Worm (Caenorhabditis elegans) whole organism, dauer: ENCODE data around the gene F38H4.5.
"Not testable (repeated sequence)": the region's sequence is repeated elsewhere in the genome, so short reads cannot be mapped to it uniquely, and the experiment has no call there.

ENCODE experiments used
- unc-62 ChIP-seq: sonication (generic microtip); optimal IDR thresholded peaks from 2 replicates; lab custom pipeline; 2017; ENCODE audit warnings: missing biosample characterization, missing genetic modification reagents, missing genetic modification characterization

Gene F38H4.5

DNA sequence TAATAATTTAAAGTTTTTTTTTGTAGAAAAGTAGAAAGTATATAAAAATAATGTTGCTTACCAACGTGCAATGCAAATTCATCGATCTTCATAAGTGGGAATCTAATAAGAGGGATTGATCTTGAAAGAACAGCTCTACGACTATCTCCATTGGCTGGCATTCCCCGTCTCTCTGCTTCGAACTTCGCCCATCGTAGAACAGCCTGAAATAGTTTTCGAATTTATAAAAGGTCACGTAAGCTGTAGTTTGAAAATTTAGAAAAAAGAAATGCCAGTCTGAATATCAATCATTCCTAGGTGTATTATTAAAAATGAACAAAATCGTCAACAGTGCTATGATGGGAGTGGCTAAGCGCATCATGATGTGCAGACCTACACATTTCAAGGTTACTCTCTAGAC is at the start of gene F38H4.5:
TSS of gene F38H4.5 (plus strand) at position 301 of the 400 bp plus-strand sequence.
- TF ChIP-seq unc-62 (GFP tag; lab: Kevin White, UChicago) = no peak

ce11 chrIV:11803044-11803443 is 48.9 kb upstream of the F38H4.5 start, which contains the start of gene H01G02.4:
H01G02.4 (minus strand) TSS chrIV:11803144.
- TF ChIP-seq unc-62 (GFP tag; lab: Kevin White, UChicago) = no peak

ce11 chrIV:11804053-11804452 is 47.9 kb upstream of the F38H4.5 start, which contains the start of gene H01G02.1:
H01G02.1 (minus strand) TSS chrIV:11804153.
- TF ChIP-seq unc-62 (GFP tag; lab: Kevin White, UChicago) = no peak

ce11 chrIV:11809047-11809446 is 42.9 kb upstream of the F38H4.5 start:
- no peak for TF ChIP-seq unc-62 (GFP tag; lab: Kevin White, UChicago)

- TF ChIP-seq unc-62 (GFP tag; lab: Kevin White, UChicago) = no peak
These were observed 42.3 kb upstream of the F38H4.5 start for ce11 chrIV:11809708-11810114.

ce11 chrIV:11812017-11812416 is 40.0 kb upstream of the F38H4.5 start:
- TF ChIP-seq unc-62 (GFP tag; lab: Kevin White, UChicago) = no peak

DNA sequence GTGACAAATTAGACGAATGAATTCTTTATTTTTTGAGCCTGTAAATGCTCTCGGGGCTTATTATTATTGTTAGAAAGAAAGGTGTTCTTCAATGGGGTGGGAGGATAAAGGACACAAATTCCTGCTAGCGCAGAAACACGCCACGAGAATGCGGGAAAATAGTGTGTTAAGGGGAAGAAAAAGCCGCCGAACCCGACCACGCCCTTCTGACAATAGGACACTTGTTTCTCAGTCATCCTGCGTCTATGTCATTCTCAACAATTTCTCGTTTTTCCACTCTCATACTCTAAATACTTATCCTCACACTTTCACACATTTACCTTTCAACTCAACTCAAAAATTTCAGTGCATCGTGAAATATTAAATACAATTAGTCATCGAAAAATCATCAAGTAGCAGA is 38.1 kb upstream of the F38H4.5 start, which contains the start of gene M117.1:
TSS of gene M117.1 (plus strand) at position 347 of the 400 bp plus-strand sequence.
- no peak for TF ChIP-seq unc-62 (GFP tag; lab: Kevin White, UChicago)

DNA sequence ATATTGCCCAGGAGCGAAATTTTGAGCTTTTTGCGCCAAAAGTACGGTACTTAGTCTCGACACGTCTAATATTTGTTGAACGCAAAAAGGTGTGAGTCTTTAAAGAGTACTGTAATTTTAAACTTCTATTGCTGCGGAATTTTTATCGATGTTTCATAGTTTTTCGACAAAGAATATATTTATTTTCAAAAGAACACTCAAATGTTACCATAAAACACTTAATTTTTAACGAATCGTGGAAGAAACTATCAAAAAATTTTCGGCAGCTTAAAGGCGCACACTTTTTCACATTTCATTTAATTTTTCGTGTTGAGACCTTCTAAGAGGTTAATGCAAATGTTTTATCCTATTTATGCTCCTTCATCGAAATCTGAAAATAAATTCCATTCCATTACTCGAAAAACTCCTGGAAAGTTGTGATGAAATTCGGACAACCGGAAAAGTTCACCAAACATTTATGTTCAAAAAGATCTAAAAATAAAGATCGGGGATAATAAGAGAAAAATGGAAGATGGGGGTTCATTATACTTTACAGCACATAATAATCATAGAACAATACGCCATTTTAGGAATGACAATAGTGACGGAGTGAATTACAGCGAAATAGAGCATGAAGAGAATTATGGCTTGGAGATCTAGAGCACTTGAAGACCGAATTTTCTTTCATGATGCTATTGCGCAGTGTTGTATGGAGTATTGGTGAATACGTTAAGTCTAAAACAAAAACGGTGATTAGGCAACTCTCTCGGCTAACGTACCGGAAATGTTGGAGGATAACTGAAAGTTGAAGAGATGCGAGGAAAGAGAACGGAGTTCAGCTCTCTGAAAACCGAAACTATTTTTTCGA is 31.7 kb upstream of the F38H4.5 start:
- no peak for TF ChIP-seq unc-62 (GFP tag; lab: Kevin White, UChicago)

- no peak for TF ChIP-seq unc-62 (GFP tag; lab: Kevin White, UChicago)
These were observed 30.2 kb upstream of the F38H4.5 start, which contains the start of the genes par-5 and M117.3 for ce11 chrIV:11821591-11822361. par-5 (minus strand) TSS chrIV:11821924. M117.3 (plus strand) TSS chrIV:11822206.

DNA sequence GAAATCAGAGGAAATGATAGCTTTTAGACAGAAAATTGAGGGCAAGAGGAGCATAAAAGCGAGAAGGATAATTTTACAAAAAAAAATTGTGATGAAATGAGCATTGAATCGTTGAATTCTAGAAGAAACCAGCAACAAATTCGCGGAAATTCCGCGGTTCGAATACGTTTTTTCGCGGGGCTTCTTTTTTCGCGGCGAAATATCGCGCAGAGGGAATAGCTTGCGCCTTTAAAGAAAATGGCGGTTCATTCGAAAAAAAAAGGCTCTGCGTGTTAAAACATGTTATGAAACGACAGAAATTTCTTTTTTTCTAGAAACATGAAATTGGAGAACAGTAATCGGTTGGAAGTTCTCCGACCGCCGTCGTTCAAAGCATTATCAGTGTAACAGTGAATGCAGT is 29.5 kb upstream of the F38H4.5 start:
- TF ChIP-seq unc-62 (GFP tag; lab: Kevin White, UChicago) = no peak

DNA sequence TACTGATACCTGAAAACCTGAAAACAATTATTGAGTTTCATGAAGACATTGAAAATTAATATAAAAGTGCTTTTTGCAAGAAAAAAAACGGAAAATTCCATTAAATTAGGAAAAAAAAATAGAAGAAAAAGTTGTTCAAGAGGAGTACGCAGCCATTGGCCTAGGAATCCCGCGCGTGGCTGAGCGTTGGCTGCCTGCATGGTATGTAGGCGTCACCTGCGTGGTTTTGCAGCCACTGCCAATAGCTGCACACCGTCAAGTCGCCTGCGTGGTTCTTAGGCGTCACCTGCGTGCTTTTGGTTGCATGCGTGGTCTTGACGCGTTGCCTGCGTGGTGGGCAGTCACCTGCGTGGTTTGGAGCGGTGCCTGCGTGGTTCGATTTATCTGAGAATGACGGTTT is 24.0 kb upstream of the F38H4.5 start, which contains the start of gene M117.6:
TSS of gene M117.6 (minus strand) at position 101 of the 400 bp plus-strand sequence.
- not testable (repeated sequence) for TF ChIP-seq unc-62 (GFP tag; lab: Kevin White, UChicago)

ce11 chrIV:11833456-11833855 is 18.5 kb upstream of the F38H4.5 start, which contains the start of gene M117.4:
M117.4 (minus strand) TSS chrIV:11833556.
- no peak for TF ChIP-seq unc-62 (GFP tag; lab: Kevin White, UChicago)

DNA sequence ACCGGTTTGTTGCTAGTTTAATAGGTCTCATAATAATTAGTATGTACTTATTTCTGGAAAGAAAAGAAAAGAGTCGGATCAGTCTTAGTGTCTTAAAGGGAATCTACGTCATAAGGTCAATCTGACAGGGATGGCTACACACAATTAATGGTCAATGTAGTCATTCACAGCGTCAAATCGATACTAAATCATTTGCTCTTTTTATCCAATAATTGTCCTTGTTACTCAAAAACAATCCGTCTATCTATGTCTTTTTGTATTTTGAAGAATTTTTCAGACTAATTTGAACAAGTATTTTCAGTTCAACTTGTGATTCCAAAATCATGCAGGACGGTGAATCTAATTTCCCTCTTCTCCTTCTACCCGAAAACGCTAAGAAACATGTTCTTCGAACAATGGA is 13.3 kb upstream of the F38H4.5 start, which contains the start of gene fbxb-3:
TSS of gene fbxb-3 (plus strand) at position 301 of the 400 bp plus-strand sequence.
- TF ChIP-seq unc-62 (GFP tag; lab: Kevin White, UChicago) = no peak

DNA sequence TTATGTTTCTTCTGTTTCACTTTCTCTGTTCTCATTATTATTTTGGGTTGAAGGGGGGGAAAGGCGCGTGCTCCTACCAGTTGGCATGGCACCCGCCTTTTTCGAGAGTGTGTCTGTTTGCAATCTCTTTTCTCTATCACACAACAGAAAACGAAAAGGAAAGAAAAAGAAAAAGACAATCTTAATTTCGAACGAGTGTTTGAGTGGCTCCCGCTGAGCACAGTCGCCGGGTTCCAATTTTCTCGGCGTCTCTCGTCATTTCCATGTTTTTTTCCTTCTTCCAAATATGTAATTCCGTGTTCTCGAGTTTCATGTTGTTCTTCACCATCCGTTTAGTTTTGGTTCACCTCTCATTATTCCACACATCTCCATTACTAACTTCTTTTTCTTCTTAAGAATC is 9.9 kb upstream of the F38H4.5 start, which contains the start of gene F38H4.3:
TSS of gene F38H4.3 (plus strand) at position 301 of the 400 bp plus-strand sequence.
- TF ChIP-seq unc-62 (GFP tag; lab: Kevin White, UChicago) = no peak

DNA sequence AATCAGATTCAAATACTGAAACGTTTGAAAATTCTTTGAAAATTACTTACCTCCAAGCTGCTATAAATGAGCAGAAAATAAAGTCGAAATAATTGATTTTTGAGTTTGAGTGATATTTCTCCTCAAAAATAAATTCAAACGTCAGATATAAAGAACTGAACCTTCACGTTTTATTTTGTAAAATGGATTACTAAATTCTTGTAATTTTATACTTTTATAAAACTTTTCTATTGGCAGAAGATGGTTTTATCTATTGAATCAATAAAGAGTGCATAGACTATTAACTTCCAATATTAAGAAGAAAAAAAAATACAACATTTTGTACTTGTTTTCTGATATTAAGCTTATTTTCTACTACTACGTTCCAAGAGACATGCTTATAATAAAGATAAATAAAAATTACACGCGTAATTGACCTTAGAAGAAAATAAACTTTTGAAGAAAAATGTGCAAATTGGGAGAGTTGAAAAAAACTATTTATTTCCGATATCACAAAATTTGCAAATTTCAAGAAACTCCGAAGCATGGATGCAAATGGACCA is 4.1 kb upstream of the F38H4.5 start, which contains the start of the genes F38H4.6 and F38H4.4:
TSS of gene F38H4.6 (minus strand) at position 101 of the 542 bp plus-strand sequence.
TSS of gene F38H4.4 (plus strand) at position 492 of the 542 bp plus-strand sequence.
- TF ChIP-seq unc-62 (GFP tag; lab: Kevin White, UChicago) = no peak
